Worm (Caenorhabditis elegans) whole organism, L4 larva: ENCODE results near the gene F14H3.14.
A peak's percentile ranks its signal among the peaks of the same experiment; 100 is the strongest.

Experiments used
- F37D6.2 ChIP-seq: sonication (generic microtip); optimal IDR thresholded peaks from 2 replicates; lab custom pipeline; 2016; ENCODE audit warnings: mild to moderate bottlenecking, missing genetic modification characterization, missing compliant biosample characterization
- T20F7.1 ChIP-seq: fragments of 200-800 bp; sonication (Bioruptor generic); optimal IDR thresholded peaks from 2 replicates; lab custom pipeline; 2018; ENCODE audit warnings: mild to moderate bottlenecking, missing genetic modification characterization, missing compliant biosample characterization
- ZK337.2 ChIP-seq: fragments of 200-800 bp; sonication (Bioruptor generic); IDR thresholded peaks from 2 replicates; pipeline ENCODE4 v1.3.6; 2022; ENCODE audit warnings: missing genetic modification reagents, missing genetic modification characterization, missing compliant biosample characterization
- ZK546.5 ChIP-seq, 2 experiments: sonication (generic microtip); optimal IDR thresholded peaks; 2 replicates each; lab custom pipeline; 2017; ENCODE audit warnings: missing biosample characterization in 2 of 2, missing genetic modification characterization in 2 of 2
- aha-1 ChIP-seq: fragments of 150-350 bp; peaks from one replicate; lab custom pipeline; 2014; ENCODE audit warnings: missing biosample characterization, missing genetic modification characterization
- aly-2 ChIP-seq: sonication (generic microtip); optimal IDR thresholded peaks from 2 replicates; lab custom pipeline; 2018; ENCODE audit warnings: missing biosample characterization, missing genetic modification characterization
- arid-1 ChIP-seq: fragments of 200-800 bp; sonication (Bioruptor generic); conservative IDR thresholded peaks from 2 replicates; pipeline ENCODE4 v1.3.6; 2022; ENCODE audit warnings: missing genetic modification reagents, missing genetic modification characterization, missing compliant biosample characterization
- attf-4 ChIP-seq: sonication (generic microtip); optimal IDR thresholded peaks from 3 replicates; lab custom pipeline; 2017; ENCODE audit warnings: missing biosample characterization, missing genetic modification characterization
- ceh-32 ChIP-seq: sonication (generic microtip); optimal IDR thresholded peaks from 2 replicates; lab custom pipeline; 2016; ENCODE audit warnings: mild to moderate bottlenecking, missing genetic modification characterization, missing compliant biosample characterization; ENCODE audit not compliant: poor library complexity
- ces-1 ChIP-seq: fragments of 150-350 bp; sonication (generic microtip); optimal IDR thresholded peaks from 4 replicates; lab custom pipeline; 2014; ENCODE audit warnings: missing biosample characterization, missing genetic modification reagents, missing genetic modification characterization
- daf-12 ChIP-seq: fragments of 150-350 bp; optimal IDR thresholded peaks from 2 replicates; lab custom pipeline; 2014; ENCODE audit warnings: missing biosample characterization, missing genetic modification reagents, missing genetic modification characterization
- dmd-9 ChIP-seq: fragments of 200-800 bp; sonication (Bioruptor generic); IDR thresholded peaks from 2 replicates; pipeline ENCODE4 v1.3.6; 2022; ENCODE audit warnings: missing genetic modification reagents, missing genetic modification characterization, missing compliant biosample characterization
- dpl-1 ChIP-seq: fragments of 150-350 bp; optimal IDR thresholded peaks from 2 replicates; lab custom pipeline; 2014; ENCODE audit warnings: missing biosample characterization, missing genetic modification reagents, missing genetic modification characterization
- fkh-10 ChIP-seq: fragments of 150-350 bp; optimal IDR thresholded peaks from 2 replicates; lab custom pipeline; 2014; ENCODE audit warnings: missing biosample characterization, missing genetic modification reagents, missing genetic modification characterization
- fos-1 ChIP-seq: fragments of 150-350 bp; optimal IDR thresholded peaks from 2 replicates; lab custom pipeline; 2014; ENCODE audit warnings: missing biosample characterization, missing genetic modification characterization
- gei-8 ChIP-seq: fragments of 200-800 bp; sonication (Bioruptor generic); optimal IDR thresholded peaks from 2 replicates; lab custom pipeline; 2018; ENCODE audit warnings: mild to moderate bottlenecking, missing genetic modification characterization, missing compliant biosample characterization
- hmg-1.1 ChIP-seq: fragments of 200-800 bp; sonication (Bioruptor generic); IDR thresholded peaks from 2 replicates; pipeline ENCODE4 v1.3.6; 2022; ENCODE audit warnings: missing genetic modification reagents, missing genetic modification characterization, missing compliant biosample characterization
- lin-38 ChIP-seq: fragments of 200-800 bp; sonication (Bioruptor generic); IDR thresholded peaks from 2 replicates; pipeline ENCODE4 v1.3.6; 2022; ENCODE audit warnings: missing genetic modification reagents, missing genetic modification characterization, missing compliant biosample characterization
- lin-39 ChIP-seq: fragments of 150-350 bp; optimal IDR thresholded peaks from 2 replicates; lab custom pipeline; 2014; ENCODE audit warnings: missing biosample characterization, missing genetic modification reagents, missing genetic modification characterization
- madf-5 ChIP-seq, 2 experiments: fragments of 200-800 bp; sonication (Bioruptor generic); IDR thresholded peaks; 2 replicates each; pipeline ENCODE4 v1.3.6; 2022; ENCODE audit warnings: missing compliant biosample characterization in 2 of 2, missing genetic modification characterization in 2 of 2
- mep-1 ChIP-seq: fragments of 150-350 bp; sonication (generic microtip); optimal IDR thresholded peaks from 3 replicates; lab custom pipeline; 2014; ENCODE audit warnings: missing biosample characterization, missing genetic modification characterization
- mes-2 ChIP-seq: sonication (generic microtip); optimal IDR thresholded peaks from 2 replicates; lab custom pipeline; 2016; ENCODE audit warnings: missing genotype, mild to moderate bottlenecking, missing genetic modification characterization, missing compliant biosample characterization; ENCODE audit not compliant: poor library complexity, severe bottlenecking
- mxl-3 ChIP-seq: fragments of 200-800 bp; sonication (Bioruptor generic); optimal IDR thresholded peaks from 2 replicates; lab custom pipeline; 2018; ENCODE audit warnings: mild to moderate bottlenecking, missing genetic modification characterization, missing compliant biosample characterization
- nhr-10 ChIP-seq: fragments of 150-350 bp; optimal IDR thresholded peaks from 2 replicates; lab custom pipeline; 2014; ENCODE audit warnings: missing biosample characterization, missing genetic modification characterization
- nhr-111 ChIP-seq: fragments of 200-800 bp; sonication (Bioruptor generic); optimal IDR thresholded peaks from 2 replicates; lab custom pipeline; 2018; ENCODE audit warnings: mild to moderate bottlenecking, missing genetic modification characterization, missing compliant biosample characterization
- nhr-237 ChIP-seq: sonication (generic microtip); optimal IDR thresholded peaks from 2 replicates; lab custom pipeline; 2017; ENCODE audit warnings: missing biosample characterization, missing genetic modification characterization
- nhr-28 ChIP-seq: fragments of 150-350 bp; optimal IDR thresholded peaks from 2 replicates; lab custom pipeline; 2014; ENCODE audit warnings: missing biosample characterization, missing genetic modification characterization
- nhr-48 ChIP-seq: sonication (generic microtip); optimal IDR thresholded peaks from 2 replicates; lab custom pipeline; 2016; ENCODE audit warnings: mild to moderate bottlenecking, missing genetic modification characterization, missing compliant biosample characterization
- nhr-6 ChIP-seq: fragments of 150-350 bp; optimal IDR thresholded peaks from 2 replicates; lab custom pipeline; 2014; ENCODE audit warnings: missing biosample characterization, missing genetic modification characterization
- pha-4 ChIP-seq, 2 experiments: fragments of 150-350 bp in 1 of 2; fragments of 200-800 bp in 1 of 2; sonication (Bioruptor generic) in 1 of 2; IDR thresholded peaks in 1 of 2; optimal IDR thresholded peaks in 1 of 2; 2 replicates each; pipeline versions ENCODE4 v1.3.6 to Lab custom; 2014 to 2022; ENCODE audit warnings: missing genetic modification characterization in 2 of 2, missing genetic modification reagents in 2 of 2, missing biosample characterization in 1 of 2, missing compliant biosample characterization in 1 of 2
- php-3 ChIP-seq: fragments of 200-800 bp; sonication (Bioruptor generic); IDR thresholded peaks from 2 replicates; pipeline ENCODE4 v1.3.6; 2022; ENCODE audit warnings: missing genetic modification reagents, missing genetic modification characterization, missing compliant biosample characterization
- pqm-1 ChIP-seq: sonication (generic microtip); optimal IDR thresholded peaks from 2 replicates; lab custom pipeline; 2017; ENCODE audit warnings: missing biosample characterization, missing genetic modification characterization
- set-16 ChIP-seq: fragments of 200-800 bp; sonication (Bioruptor generic); IDR thresholded peaks from 2 replicates; pipeline ENCODE4 v1.3.6; 2022; ENCODE audit warnings: missing genetic modification reagents, missing genetic modification characterization, missing compliant biosample characterization
- skn-1 ChIP-seq: fragments of 150-350 bp; optimal IDR thresholded peaks from 2 replicates; lab custom pipeline; 2014; ENCODE audit warnings: missing biosample characterization, missing genetic modification characterization
- snpc-1.2 ChIP-seq: fragments of 200-800 bp; sonication (Bioruptor generic); IDR thresholded peaks from 2 replicates; pipeline ENCODE4 v1.3.6; 2022; ENCODE audit warnings: missing genetic modification reagents, missing genetic modification characterization, missing compliant biosample characterization
- snpc-4 ChIP-seq: fragments of 150-350 bp; optimal IDR thresholded peaks from 2 replicates; lab custom pipeline; 2014; ENCODE audit warnings: missing biosample characterization, missing genetic modification characterization
- unc-39 ChIP-seq: sonication (generic microtip); optimal IDR thresholded peaks from 2 replicates; lab custom pipeline; 2017; ENCODE audit warnings: missing biosample characterization, missing genetic modification characterization
- vab-7 ChIP-seq: fragments of 200-800 bp; sonication (Bioruptor generic); IDR thresholded peaks from 2 replicates; pipeline ENCODE4 v1.3.6; 2022; ENCODE audit warnings: missing genetic modification reagents, missing genetic modification characterization, missing compliant biosample characterization
- zag-1 ChIP-seq: fragments of 150-350 bp; optimal IDR thresholded peaks from 2 replicates; lab custom pipeline; 2014; ENCODE audit warnings: missing biosample characterization, missing genetic modification characterization
- zfp-2 ChIP-seq: sonication (generic microtip); optimal IDR thresholded peaks from 2 replicates; lab custom pipeline; 2016; ENCODE audit warnings: mild to moderate bottlenecking, missing genetic modification characterization, missing compliant biosample characterization
- zfp-3 ChIP-seq: fragments of 200-800 bp; sonication (Bioruptor generic); conservative IDR thresholded peaks from 2 replicates; pipeline ENCODE4 v1.3.6; 2022; ENCODE audit warnings: missing genetic modification reagents, missing genetic modification characterization, missing compliant biosample characterization
- zip-11 ChIP-seq: fragments of 200-800 bp; sonication (Bioruptor generic); IDR thresholded peaks from 2 replicates; pipeline ENCODE4 v1.3.6; 2022; ENCODE audit warnings: missing genetic modification characterization, missing compliant biosample characterization
- zip-2 ChIP-seq: fragments of 150-350 bp; optimal IDR thresholded peaks from 2 replicates; lab custom pipeline; 2014; ENCODE audit warnings: missing biosample characterization, missing genetic modification characterization

Gene F14H3.14

ce11 chrV:16057010-16057463, 5.7 kb downstream of the F14H3.14 start, which contains the start of gene F14H3.5:
F14H3.5 (minus strand) TSS chrV:16057060.
- TF ChIP-seq ces-1 (GFP tag; lab: Kevin White, UChicago) (no peak), aly-2 (no peak), set-16 (GFP tag; lab: Robert Waterston, UW) (no peak), dmd-9 (GFP tag; lab: Robert Waterston, UW) (no peak), skn-1 (no peak), nhr-48 (tag; lab: Kevin White, UChicago) (no peak), mxl-3 (GFP tag; lab: Kevin White, UChicago) (no peak), mes-2 (tag; lab: Kevin White, UChicago) (no peak)
- TF ChIP-seq, all 104 proteins: peak for 0

DNA sequence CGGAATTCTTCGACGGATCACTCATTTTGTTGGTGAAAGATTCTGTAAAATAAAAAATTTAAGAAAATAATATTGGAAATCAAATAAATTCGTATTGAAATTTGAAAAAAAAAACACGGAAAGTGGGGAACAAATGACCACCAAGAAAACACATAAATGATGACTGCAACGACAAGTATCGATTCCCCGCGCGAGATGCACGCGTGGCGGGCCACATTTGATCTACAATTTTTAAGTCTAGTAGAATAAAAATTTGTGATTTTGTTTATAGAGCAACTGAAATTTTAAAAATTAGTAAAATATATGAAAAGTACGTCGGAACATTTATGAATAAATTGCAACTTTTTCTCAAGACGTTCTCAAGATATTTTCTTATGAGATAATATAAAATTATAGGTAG, 7.7 kb downstream of the F14H3.14 start, which contains the start of gene F14H3.4:
F14H3.4 (minus strand) TSS at position 42 of the 400 bp plus-strand sequence.
- no peak for TF ChIP-seq ceh-32 (tag; lab: Kevin White, UChicago)
- TF ChIP-seq aly-2 = no peak
- no peak for TF ChIP-seq ZK337.2 (GFP tag; lab: Robert Waterston, UW)
- TF ChIP-seq unc-39 (tag; lab: Kevin White, UChicago) = no peak
- no peak for TF ChIP-seq arid-1 (GFP tag; lab: Robert Waterston, UW)
- TF ChIP-seq ZK546.5 (tag; optimal IDR thresholded peaks at IDR 0.05; lab: Kevin White, UChicago) = no peak
- TF ChIP-seq mxl-3 (GFP tag; lab: Kevin White, UChicago) = no peak
- no peak for TF ChIP-seq nhr-10 (tag; lab: Kevin White, UChicago)
- no peak for TF ChIP-seq fos-1 (tag; lab: Kevin White, UChicago)
- no peak for TF ChIP-seq php-3
- no peak for TF ChIP-seq nhr-111 (GFP tag; lab: Kevin White, UChicago)
- TF ChIP-seq mep-1 (tag; lab: Kevin White, UChicago) = no peak
- TF ChIP-seq snpc-4 (tag; lab: Kevin White, UChicago) = no peak
- TF ChIP-seq dmd-9 (GFP tag; lab: Robert Waterston, UW) = no peak
- no peak for TF ChIP-seq zag-1 (tag; lab: Kevin White, UChicago)
- TF ChIP-seq gei-8 = no peak
- TF ChIP-seq T20F7.1 = no peak
- TF ChIP-seq, all 104 proteins: peak for 0

DNA sequence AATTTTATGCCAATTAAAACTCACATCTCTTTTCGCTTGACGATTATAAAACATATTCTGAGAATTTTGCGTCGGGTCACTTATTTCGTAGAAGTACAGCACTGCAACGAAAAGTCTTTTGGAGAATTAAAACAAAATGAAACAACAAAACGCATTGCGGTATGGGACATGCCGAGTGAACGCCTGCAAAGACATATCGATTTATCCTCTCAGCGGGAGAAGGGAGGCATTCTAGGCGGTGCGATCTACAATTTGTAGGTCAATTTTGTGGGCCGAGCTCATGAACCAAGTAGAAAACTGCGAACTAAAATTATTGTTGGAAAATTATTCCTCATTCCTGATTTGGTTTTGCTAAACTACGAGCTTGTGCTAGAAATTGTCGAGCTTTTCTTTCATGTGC, 9.3 kb downstream of the F14H3.14 start, which contains the start of gene F14H3.3:
F14H3.3 (minus strand) TSS at position 101 of the 400 bp plus-strand sequence.
- TF ChIP-seq aha-1 (tag; lab: Kevin White, UChicago) (peak; percentile 52), ZK337.2 (GFP tag; lab: Robert Waterston, UW) (no peak)

DNA sequence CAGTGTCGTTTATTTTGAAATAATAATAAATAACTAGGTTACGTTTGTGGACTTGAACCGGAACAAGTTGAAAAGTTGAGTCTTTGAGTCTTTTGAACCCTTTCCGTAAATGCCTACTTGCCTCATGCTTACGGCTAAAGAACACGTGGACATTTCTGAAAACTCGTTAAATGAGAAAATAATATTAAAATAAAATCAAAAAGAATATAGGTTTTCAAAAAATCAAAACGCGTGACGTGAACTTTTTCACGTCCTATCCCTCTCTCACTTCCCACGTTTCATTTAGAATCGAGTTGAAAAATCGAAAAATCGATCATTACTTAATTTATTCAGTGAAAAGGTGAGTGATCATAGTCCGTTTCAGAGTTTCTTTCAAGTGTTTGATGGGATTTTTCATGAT, 13.5 kb downstream of the F14H3.14 start, which contains the start of gene best-12:
best-12 (plus strand) TSS at position 301 of the 400 bp plus-strand sequence.
- no peak for TF ChIP-seq zfp-2 (tag; lab: Kevin White, UChicago)
- no peak for TF ChIP-seq nhr-237
- TF ChIP-seq attf-4 (tag; lab: Kevin White, UChicago) = no peak
- no peak for TF ChIP-seq nhr-111 (GFP tag; lab: Kevin White, UChicago)
- no peak for TF ChIP-seq zfp-3 (GFP tag; lab: Robert Waterston, UW)
- no peak for TF ChIP-seq mes-2 (tag; lab: Kevin White, UChicago)
- no peak for TF ChIP-seq fkh-10 (GFP tag; lab: Kevin White, UChicago)
- no peak for TF ChIP-seq aly-2
- TF ChIP-seq php-3 = no peak
- no peak for TF ChIP-seq F37D6.2 (tag; lab: Kevin White, UChicago)
- TF ChIP-seq dpl-1 = no peak
- TF ChIP-seq hmg-1.1 (GFP tag; lab: Robert Waterston, UW) = no peak
- no peak for TF ChIP-seq lin-39

DNA sequence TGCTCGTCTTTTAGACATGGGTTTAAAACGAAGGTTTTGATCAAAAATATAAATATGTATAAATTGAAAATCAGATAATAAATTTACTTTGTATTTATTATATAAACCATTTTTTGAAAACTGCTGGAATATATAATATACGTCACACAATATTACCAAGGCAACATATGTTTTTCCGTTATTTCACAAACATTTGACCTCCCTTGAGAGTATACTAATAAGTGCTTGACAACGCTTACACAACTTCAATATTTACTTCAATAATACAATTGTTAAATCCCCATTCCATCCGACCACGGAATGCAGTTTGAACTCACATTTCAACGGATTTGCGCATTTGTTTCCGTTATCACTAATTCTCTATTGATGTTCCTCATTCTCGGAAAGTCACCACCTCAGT, 15.2 kb downstream of the F14H3.14 start, which contains the start of gene str-198:
str-198 (plus strand) TSS at position 301 of the 400 bp plus-strand sequence.
- TF ChIP-seq zip-2 (no peak), ZK337.2 (GFP tag; lab: Robert Waterston, UW) (no peak), zip-11 (GFP tag; lab: Robert Waterston, UW) (no peak), snpc-1.2 (GFP tag; lab: Robert Waterston, UW) (no peak), nhr-28 (tag; lab: Kevin White, UChicago) (no peak), mes-2 (tag; lab: Kevin White, UChicago) (no peak), ces-1 (GFP tag; lab: Kevin White, UChicago) (no peak), daf-12 (no peak), pha-4 (GFP tag; IDR thresholded peaks at IDR 0.05; lab: Robert Waterston, UW) (no peak), pha-4 (tag; optimal IDR thresholded peaks at IDR 0.05; lab: Kevin White, UChicago) (no peak), madf-5 (GFP tag; IDR thresholded peaks at IDR 0.05; lab: Robert Waterston, UW) (no peak), dmd-9 (GFP tag; lab: Robert Waterston, UW) (no peak), pqm-1 (tag; lab: Kevin White, UChicago) (no peak), unc-39 (tag; lab: Kevin White, UChicago) (no peak), vab-7 (no peak), nhr-6 (tag; lab: Kevin White, UChicago) (no peak), nhr-111 (GFP tag; lab: Kevin White, UChicago) (no peak), lin-38 (no peak), nhr-10 (tag; lab: Kevin White, UChicago) (no peak)
